Fruit fly (Drosophila melanogaster): Measurements from ENCODE around the gene promL.

The promL gene

dm6 chr3L:3141411-3141810, 13.9 kb upstream of the promL start (continued):
- TF ChIP-seq CG14965 (GFP tag; optimal IDR thresholded peaks at IDR 0.05; ENCODE audit: borderline replicate concordance) (no peak), BtbVII (GFP tag; optimal IDR thresholded peaks at IDR 0.05) (no peak), Med (GFP tag) (no peak), CG6854 (GFP tag; optimal IDR thresholded peaks at IDR 0.05) (no peak), her (GFP tag; optimal IDR thresholded peaks at IDR 0.05) (no peak), slou (GFP tag; optimal IDR thresholded peaks at IDR 0.05) (no peak), croc (GFP tag; conservative IDR thresholded peaks at IDR 0.05) (no peak), Bdp1 (GFP tag; optimal IDR thresholded peaks at IDR 0.05) (no peak), Sox100B (GFP tag; optimal IDR thresholded peaks at IDR 0.05) (no peak), CG12942 (GFP tag; optimal IDR thresholded peaks at IDR 0.05) (no peak), HLH3B (GFP tag; IDR thresholded peaks at IDR 0.05) (no peak), CG1233 (GFP tag; optimal IDR thresholded peaks at IDR 0.05) (no peak), CG32767 (GFP tag; IDR thresholded peaks at IDR 0.05) (no peak), B-H1 (GFP tag; IDR thresholded peaks at IDR 0.05) (no peak; the same call in 2 of the 3 replicates), CG1529 (GFP tag; optimal IDR thresholded peaks at IDR 0.05) (peak; percentile 4), CG14014 (GFP tag; IDR thresholded peaks at IDR 0.05) (no peak), toy (GFP tag; IDR thresholded peaks at IDR 0.05) (no peak), CG11456 (GFP tag; IDR thresholded peaks at IDR 0.05) (no peak), Hr78 (GFP tag; optimal IDR thresholded peaks at IDR 0.05) (peak in 1 of 2 experiments; percentile 88), dpn (GFP tag; optimal IDR thresholded peaks at IDR 0.05) (no peak), fd96Cb (tag; optimal IDR thresholded peaks at IDR 0.05) (no peak), Ravus (GFP tag; IDR thresholded peaks at IDR 0.05) (no peak), luna (GFP tag; optimal IDR thresholded peaks at IDR 0.05) (no peak), CG3407 (GFP tag; optimal IDR thresholded peaks at IDR 0.05) (peak; percentile 22), CG9876 (GFP tag; optimal IDR thresholded peaks at IDR 0.05) (no peak), NfI (GFP tag; optimal IDR thresholded peaks at IDR 0.05) (no peak), ttk (GFP tag; IDR thresholded peaks at IDR 0.05) (no peak), sob (GFP tag; IDR thresholded peaks at IDR 0.05) (no peak), CG4424 (GFP tag; optimal IDR thresholded peaks at IDR 0.05) (no peak), crc (GFP tag; optimal IDR thresholded peaks at IDR 0.05) (no peak), CG8388 (GFP tag; optimal IDR thresholded peaks at IDR 0.05) (no peak), CG1603 (tag; optimal IDR thresholded peaks at IDR 0.05) (no peak), knrl (GFP tag; IDR thresholded peaks at IDR 0.05; ENCODE audit: partially characterized antibody) (no peak), slp2 (GFP tag; optimal IDR thresholded peaks at IDR 0.05) (no peak), CG9609 (GFP tag; optimal IDR thresholded peaks at IDR 0.05) (no peak), ATbp (GFP tag; optimal IDR thresholded peaks at IDR 0.05) (no peak), CG34224 (GFP tag; IDR thresholded peaks at IDR 0.05; ENCODE audit: partially characterized antibody) (no peak), Gug (GFP tag; IDR thresholded peaks at IDR 0.05) (no peak), Dll (GFP tag; IDR thresholded peaks at IDR 0.05; ENCODE audit: partially characterized antibody) (no peak), zen2 (GFP tag; IDR thresholded peaks at IDR 0.05; ENCODE audit: partially characterized antibody) (no peak), Dp (GFP tag; optimal IDR thresholded peaks at IDR 0.05) (no peak), CG10431 (GFP tag; optimal IDR thresholded peaks at IDR 0.05) (peak; percentile 85), CG31441 (GFP tag; IDR thresholded peaks at IDR 0.05) (peak; percentile 28; the same call in 1 of the 2 replicates), CG30403 (GFP tag; optimal IDR thresholded peaks at IDR 0.05) (no peak), CG15601 (tag; optimal IDR thresholded peaks at IDR 0.05) (peak; percentile 76), D (optimal IDR thresholded peaks at IDR 0.05) (no peak), D (GFP tag; optimal IDR thresholded peaks at IDR 0.05) (no peak), gsb-n (tag; optimal IDR thresholded peaks at IDR 0.05) (peak; percentile 50), Asciz (GFP tag; optimal IDR thresholded peaks at IDR 0.05) (peak; percentile 8), Scr (GFP tag; IDR thresholded peaks at IDR 0.05; ENCODE audit: partially characterized antibody) (no peak), gcm (GFP tag; optimal IDR thresholded peaks at IDR 0.05) (peak; percentile 64), ro (GFP tag; IDR thresholded peaks at IDR 0.05) (no peak)
